Worm (Caenorhabditis elegans) whole organism, L4/young adult: ENCODE measurements around the gene C01B10.6.
"Not testable (repeated sequence)": the region's sequence is repeated elsewhere in the genome, so short reads cannot be mapped to it uniquely, and the experiment has no call there.

ENCODE experiments used
- W03F9.2 ChIP-seq: fragments of 150-350 bp; optimal IDR thresholded peaks from 2 replicates; lab custom pipeline; 2014; ENCODE audit warnings: missing biosample characterization, missing genetic modification characterization
- dao-5 ChIP-seq: sonication (generic microtip); optimal IDR thresholded peaks from 2 replicates; lab custom pipeline; 2016; ENCODE audit warnings: missing genotype, missing genetic modification characterization, moderate library complexity, missing compliant biosample characterization
- him-1 ChIP-seq: sonication (generic microtip); optimal IDR thresholded peaks from 2 replicates; lab custom pipeline; 2016; ENCODE audit warnings: missing genotype, missing genetic modification reagents, missing genetic modification characterization, missing compliant biosample characterization

C01B10.6 gene

DNA sequence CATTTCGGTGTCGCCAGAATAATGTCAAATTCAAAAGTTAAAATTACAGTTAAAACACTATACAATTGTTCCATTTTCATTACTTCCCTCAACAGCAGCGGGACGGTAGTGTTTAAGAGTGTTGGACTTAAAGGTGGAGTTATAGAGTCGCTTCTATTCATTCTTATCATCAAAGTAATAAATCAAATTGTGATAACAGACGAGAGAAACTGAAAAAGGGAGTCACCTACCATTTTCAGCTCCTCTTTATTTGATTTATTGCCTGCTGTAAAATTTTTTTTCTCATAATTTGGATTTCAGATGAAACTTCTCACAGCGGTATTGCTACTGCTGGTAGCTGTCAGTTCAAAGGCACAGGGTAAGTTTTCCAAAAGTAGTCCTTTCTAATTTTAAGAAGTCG lies at the start of gene C01B10.6:
Gene C01B10.6, plus strand, starts transcription at position 301 of the 400 bp plus-strand sequence.
- TF ChIP-seq dao-5 (tag; lab: Kevin White, UChicago) (no peak), W03F9.2 (tag; lab: Kevin White, UChicago) (no peak), him-1 (tag; lab: Kevin White, UChicago) (no peak)

ce11 chrIV:6591010-6591746 lies 48.8 kb upstream of the C01B10.6 start, which contains the start of the genes nspb-1 and nspb-2:
Gene nspb-1, minus strand, starts transcription at chrIV:6591110.
Gene nspb-2, plus strand, starts transcription at chrIV:6591696.
- not testable (repeated sequence) for TF ChIP-seq dao-5, him-1, W03F9.2 (tag; lab: Kevin White, UChicago)

- not testable (repeated sequence) for TF ChIP-seq him-1, W03F9.2, dao-5 (tag; lab: Kevin White, UChicago)
Measured at ce11 chrIV:6594871-6595270, 45.1 kb upstream of the C01B10.6 start, which contains the start of gene nspb-3. Gene nspb-3, minus strand, starts transcription at chrIV:6594971.

DNA sequence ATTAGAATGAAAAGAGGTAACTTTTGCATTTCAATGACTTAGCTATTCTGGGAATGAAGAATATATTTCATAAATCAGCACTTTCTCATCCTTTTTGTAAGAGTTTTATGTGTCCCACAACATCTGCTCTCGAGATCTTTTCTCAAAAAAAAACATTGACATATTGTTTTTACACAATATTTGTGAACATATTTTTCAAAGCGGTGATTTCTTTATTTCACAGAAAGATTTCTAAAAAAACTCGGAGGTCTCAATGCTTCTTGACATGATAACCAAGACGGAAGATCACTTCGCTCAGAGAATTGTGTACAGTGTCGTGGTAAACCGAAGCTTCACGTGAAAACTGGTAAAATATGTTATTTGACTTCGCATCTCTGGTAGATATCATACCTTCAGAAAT lies 44.1 kb upstream of the C01B10.6 start, which contains the start of gene F38A5.22:
Gene F38A5.22, minus strand, starts transcription at position 29 of the 400 bp plus-strand sequence.
- TF ChIP-seq dao-5 (tag; lab: Kevin White, UChicago) = no peak
- no peak for TF ChIP-seq W03F9.2 (tag; lab: Kevin White, UChicago)
- TF ChIP-seq him-1 (tag; lab: Kevin White, UChicago) = no peak

ce11 chrIV:6597298-6597697 lies 42.7 kb upstream of the C01B10.6 start, which contains the start of gene F38A5.6:
Gene F38A5.6, minus strand, starts transcription at chrIV:6597398.
- TF ChIP-seq W03F9.2 (tag; lab: Kevin White, UChicago) = no peak
- TF ChIP-seq dao-5 (tag; lab: Kevin White, UChicago) = no peak

DNA sequence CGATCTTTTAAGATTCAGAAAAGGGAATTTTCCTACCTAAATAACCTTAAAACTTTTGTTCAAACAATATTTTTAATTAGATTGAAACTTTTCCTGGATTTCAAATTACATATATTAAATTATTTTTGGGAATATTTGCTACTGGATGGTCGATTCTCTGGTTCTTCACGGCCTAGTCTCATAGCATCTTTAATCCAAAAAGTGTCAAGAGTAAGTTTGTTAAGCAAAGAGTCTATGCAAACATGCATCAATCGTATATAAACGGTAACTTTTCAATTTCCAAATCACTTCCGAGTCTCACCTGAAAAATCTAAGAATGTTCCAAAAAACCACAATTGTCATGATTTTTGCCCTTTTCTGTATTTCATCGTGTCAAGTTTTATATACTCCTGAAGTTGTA lies 42.1 kb upstream of the C01B10.6 start, which contains the start of gene nspb-4:
Gene nspb-4, plus strand, starts transcription at position 301 of the 400 bp plus-strand sequence.
- TF ChIP-seq W03F9.2, him-1, dao-5 (tag; lab: Kevin White, UChicago): not testable (repeated sequence)

- TF ChIP-seq dao-5, W03F9.2, him-1 (tag; lab: Kevin White, UChicago): not testable (repeated sequence)
Measured at ce11 chrIV:6598740-6599139, 41.2 kb upstream of the C01B10.6 start, which contains the start of gene nspb-5. Gene nspb-5, plus strand, starts transcription at chrIV:6599040.

- TF ChIP-seq W03F9.2 (tag; lab: Kevin White, UChicago) (no peak), dao-5 (tag; lab: Kevin White, UChicago) (no peak), him-1 (tag; lab: Kevin White, UChicago) (no peak)
Measured at ce11 chrIV:6599447-6599846, 40.5 kb upstream of the C01B10.6 start, which contains the start of gene F38A5.8. Gene F38A5.8, plus strand, starts transcription at chrIV:6599747.

DNA sequence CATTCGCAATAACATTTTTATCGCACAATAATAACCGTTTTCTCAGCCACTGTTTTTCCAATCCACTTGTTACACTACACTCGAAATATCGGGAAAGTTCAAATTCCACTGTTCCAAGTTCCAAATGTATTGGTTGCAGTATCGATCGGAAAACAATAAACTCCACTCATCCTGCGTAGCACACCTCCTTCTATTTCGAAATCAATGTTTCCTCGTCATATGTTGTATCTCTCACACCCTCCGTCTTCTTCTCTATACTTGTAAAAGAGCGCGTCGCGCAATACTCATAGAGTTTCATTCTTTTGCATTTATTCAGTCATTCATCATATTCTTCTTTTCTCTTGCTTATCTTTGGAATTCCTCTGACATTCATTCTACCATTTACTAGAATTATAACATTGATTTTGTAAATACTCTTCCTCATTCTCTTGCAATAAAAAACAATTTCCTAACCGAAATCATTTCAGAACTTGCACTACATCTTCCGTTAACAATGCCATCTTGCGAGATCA lies 38.7 kb upstream of the C01B10.6 start, which contains the start of gene sup-36:
Gene sup-36, plus strand, starts transcription at position 462 of the 512 bp plus-strand sequence.
- TF ChIP-seq dao-5 (tag; lab: Kevin White, UChicago) = no peak
- TF ChIP-seq W03F9.2 (tag; lab: Kevin White, UChicago) = no peak
- TF ChIP-seq him-1 (tag; lab: Kevin White, UChicago) = no peak

- TF ChIP-seq dao-5 (tag; lab: Kevin White, UChicago) (no peak), W03F9.2 (tag; lab: Kevin White, UChicago) (no peak), him-1 (tag; lab: Kevin White, UChicago) (no peak)
Measured at ce11 chrIV:6602376-6602775, 37.6 kb upstream of the C01B10.6 start, which contains the start of gene F15B10.3. Gene F15B10.3, plus strand, starts transcription at chrIV:6602676.

DNA sequence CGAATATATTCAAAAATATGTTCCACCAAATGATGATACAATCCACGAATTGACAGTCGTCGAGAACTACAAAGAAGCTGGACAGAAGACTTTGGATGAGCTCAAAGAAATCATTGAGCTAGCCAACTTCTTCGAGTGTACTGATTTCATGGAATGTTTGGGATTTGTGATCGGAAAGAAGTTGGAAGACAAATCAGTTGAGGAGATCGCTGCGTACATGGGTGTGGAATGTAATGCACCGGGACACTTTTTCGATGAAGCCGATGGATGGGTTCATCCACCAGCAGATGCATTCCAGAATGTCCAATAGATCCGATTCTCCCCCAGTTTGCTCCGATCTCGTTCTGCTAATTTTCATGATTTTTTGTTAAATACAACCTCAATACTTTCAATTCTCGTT lies 36.4 kb upstream of the C01B10.6 start:
- TF ChIP-seq dao-5 (tag; lab: Kevin White, UChicago) (no peak), him-1 (tag; lab: Kevin White, UChicago) (no peak), W03F9.2 (tag; lab: Kevin White, UChicago) (no peak)

DNA sequence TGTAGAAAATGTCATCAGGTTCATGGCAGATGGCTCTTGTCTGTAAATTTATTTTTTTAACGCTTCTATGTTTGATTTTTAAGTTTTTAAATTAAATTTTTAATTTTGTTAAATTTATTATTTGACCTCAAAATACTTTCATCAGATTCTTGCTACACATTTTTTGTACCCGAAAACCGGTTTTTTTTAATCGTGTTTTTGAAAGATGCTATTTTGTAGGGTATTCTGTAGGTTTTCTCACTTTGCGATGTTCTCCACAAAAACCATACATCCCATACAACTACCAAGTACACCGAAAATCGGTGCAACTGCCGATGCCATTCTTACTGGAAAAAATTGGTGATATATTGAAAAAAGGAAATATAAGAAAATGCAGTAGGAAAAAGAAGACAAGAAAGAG lies 34.1 kb upstream of the C01B10.6 start, which contains the start of gene nstp-2:
Gene nstp-2, minus strand, starts transcription at position 326 of the 400 bp plus-strand sequence.
- TF ChIP-seq dao-5 (tag; lab: Kevin White, UChicago) (no peak), W03F9.2 (tag; lab: Kevin White, UChicago) (no peak), him-1 (tag; lab: Kevin White, UChicago) (no peak)

- no peak for TF ChIP-seq dao-5 (tag; lab: Kevin White, UChicago)
Measured at ce11 chrIV:6606587-6606986, 33.4 kb upstream of the C01B10.6 start.
